Worm (Caenorhabditis elegans): ENCODE data around the gene math-9.

ce11 chrII:1864278-1864677, 26.3 kb downstream of the math-9 start, which contains the start of gene C16C4.17:
- TF ChIP-seq W03F9.2 (tag; optimal IDR thresholded peaks at IDR 0.05) (no peak), him-1 (tag; optimal IDR thresholded peaks at IDR 0.05) (no peak)

Data from whole organism, L4/young adult.